Worm (Caenorhabditis elegans) whole organism, mixed stage, embryonic: ENCODE measurements around the gene lgc-20.

Experiments used
- M03D4.4 ChIP-seq: sonication (generic microtip); optimal IDR thresholded peaks from 2 replicates; lab custom pipeline; 2017; ENCODE audit warnings: mild to moderate bottlenecking, missing genetic modification characterization, missing compliant biosample characterization
- bed-3 ChIP-seq: fragments of 200-800 bp; sonication (Bioruptor generic); optimal IDR thresholded peaks from 3 replicates; lab custom pipeline; 2018; ENCODE audit warnings: mild to moderate bottlenecking, missing genetic modification characterization, moderate library complexity, missing compliant biosample characterization
- ceh-39 ChIP-seq: fragments of 150-350 bp; optimal IDR thresholded peaks from 2 replicates; lab custom pipeline; 2014; ENCODE audit warnings: missing biosample characterization, missing genetic modification characterization
- ceh-43 ChIP-seq: fragments of 200-800 bp; sonication (Bioruptor generic); optimal IDR thresholded peaks from 2 replicates; lab custom pipeline; 2018; ENCODE audit warnings: mild to moderate bottlenecking, missing genetic modification characterization, moderate library complexity, missing compliant biosample characterization
- ces-1 ChIP-seq: fragments of 150-350 bp; optimal IDR thresholded peaks from 2 replicates; lab custom pipeline; 2014; ENCODE audit warnings: missing biosample characterization, missing genetic modification reagents, missing genetic modification characterization
- drap-1 ChIP-seq: fragments of 200-800 bp; sonication (Bioruptor generic); optimal IDR thresholded peaks from 3 replicates; lab custom pipeline; 2018; ENCODE audit warnings: mild to moderate bottlenecking, missing genetic modification characterization, missing compliant biosample characterization
- elt-3 ChIP-seq: fragments of 150-350 bp; optimal IDR thresholded peaks from 2 replicates; lab custom pipeline; 2014; ENCODE audit warnings: missing biosample characterization, missing genetic modification characterization
- flh-1 ChIP-seq: fragments of 200-800 bp; sonication (Bioruptor generic); optimal IDR thresholded peaks from 2 replicates; lab custom pipeline; 2018; ENCODE audit warnings: mild to moderate bottlenecking, missing genetic modification characterization, moderate library complexity, missing compliant biosample characterization
- lin-13 ChIP-seq: fragments of 150-350 bp; optimal IDR thresholded peaks from 2 replicates; lab custom pipeline; 2014; ENCODE audit warnings: missing biosample characterization, missing genetic modification characterization
- lin-32 ChIP-seq: fragments of 200-800 bp; sonication (Bioruptor generic); optimal IDR thresholded peaks from 2 replicates; lab custom pipeline; 2018; ENCODE audit warnings: mild to moderate bottlenecking, missing genetic modification characterization, missing compliant biosample characterization
- lsy-2 ChIP-seq: fragments of 150-350 bp; optimal IDR thresholded peaks from 2 replicates; lab custom pipeline; 2014; ENCODE audit warnings: missing biosample characterization, missing genetic modification characterization
- mab-5 ChIP-seq: fragments of 150-350 bp; optimal IDR thresholded peaks from 2 replicates; lab custom pipeline; 2014; ENCODE audit warnings: missing biosample characterization, missing genetic modification characterization
- mls-2 ChIP-seq: sonication (generic microtip); optimal IDR thresholded peaks from 2 replicates; lab custom pipeline; 2016; ENCODE audit warnings: mild to moderate bottlenecking, missing genetic modification characterization, moderate library complexity, missing compliant biosample characterization
- nhr-2 ChIP-seq: fragments of 150-350 bp; optimal IDR thresholded peaks from 2 replicates; lab custom pipeline; 2014; ENCODE audit warnings: missing biosample characterization, missing genetic modification characterization
- nhr-28 ChIP-seq: fragments of 150-350 bp; optimal IDR thresholded peaks from 2 replicates; lab custom pipeline; 2014; ENCODE audit warnings: missing biosample characterization, missing genetic modification characterization
- nhr-76 ChIP-seq: sonication (generic microtip); optimal IDR thresholded peaks from 2 replicates; lab custom pipeline; 2017; ENCODE audit warnings: missing biosample characterization, missing genetic modification characterization
- pha-4 ChIP-seq: fragments of 150-350 bp; optimal IDR thresholded peaks from 2 replicates; lab custom pipeline; 2018; ENCODE audit warnings: missing biosample characterization, missing genetic modification reagents, missing genetic modification characterization
- sem-2 ChIP-seq: fragments of 200-800 bp; sonication (Bioruptor generic); optimal IDR thresholded peaks from 2 replicates; lab custom pipeline; 2018; ENCODE audit warnings: mild to moderate bottlenecking, missing genetic modification characterization, missing compliant biosample characterization
- snpc-4 ChIP-seq: fragments of 150-350 bp; optimal IDR thresholded peaks from 2 replicates; lab custom pipeline; 2014; ENCODE audit warnings: missing biosample characterization, missing genetic modification characterization
- tbx-8 ChIP-seq: fragments of 200-800 bp; sonication (Bioruptor generic); optimal IDR thresholded peaks from 2 replicates; lab custom pipeline; 2018; ENCODE audit warnings: mild to moderate bottlenecking, missing genetic modification characterization, moderate library complexity, missing compliant biosample characterization
- unc-120 ChIP-seq: sonication (generic microtip); optimal IDR thresholded peaks from 2 replicates; lab custom pipeline; 2017; ENCODE audit warnings: missing genetic modification characterization, missing compliant biosample characterization; ENCODE audit not compliant: poor library complexity, severe bottlenecking
- unc-39 ChIP-seq: fragments of 150-350 bp; optimal IDR thresholded peaks from 2 replicates; lab custom pipeline; 2014; ENCODE audit warnings: missing biosample characterization, missing genetic modification characterization
- unc-62 ChIP-seq: fragments of 150-350 bp; optimal IDR thresholded peaks from 2 replicates; lab custom pipeline; 2014; ENCODE audit warnings: missing biosample characterization, missing genetic modification reagents, missing genetic modification characterization
- zip-8 ChIP-seq: fragments of 150-350 bp; optimal IDR thresholded peaks from 2 replicates; lab custom pipeline; 2014; ENCODE audit warnings: missing biosample characterization, missing genetic modification characterization
- ztf-11 ChIP-seq: fragments of 150-350 bp; optimal IDR thresholded peaks from 2 replicates; lab custom pipeline; 2014; ENCODE audit warnings: missing biosample characterization, missing genetic modification characterization

The lgc-20 gene

DNA sequence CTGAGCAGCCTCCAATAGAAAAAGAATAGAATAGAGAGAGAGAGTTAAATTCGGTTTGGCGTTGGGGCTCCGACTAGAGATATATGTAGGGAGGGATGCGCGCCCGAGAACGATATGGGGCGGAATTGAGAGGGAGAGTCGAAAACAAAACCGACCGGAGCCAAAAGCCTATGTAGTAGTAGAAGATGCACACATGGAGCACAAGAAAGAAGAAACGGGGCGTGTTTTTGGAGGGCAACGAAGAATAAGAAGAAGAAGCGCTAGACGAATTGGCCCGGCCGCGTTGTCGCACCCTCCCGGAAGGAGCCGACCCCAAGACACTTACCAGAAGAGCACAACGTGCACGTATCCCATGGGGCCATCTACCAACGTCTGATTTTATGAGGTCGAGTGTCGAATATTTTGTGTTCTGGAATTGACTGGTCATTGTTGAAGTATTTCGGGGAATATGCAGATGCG is 14.4 kb downstream of the lgc-20 start, which contains the start of gene tag-180:
tag-180 (minus strand) TSS at position 409 of the 459 bp plus-strand sequence.
- TF ChIP-seq ces-1 (GFP tag; lab: Kevin White, UChicago) (peak; percentile 38), bed-3 (GFP tag; lab: Kevin White, UChicago) (no peak)

DNA sequence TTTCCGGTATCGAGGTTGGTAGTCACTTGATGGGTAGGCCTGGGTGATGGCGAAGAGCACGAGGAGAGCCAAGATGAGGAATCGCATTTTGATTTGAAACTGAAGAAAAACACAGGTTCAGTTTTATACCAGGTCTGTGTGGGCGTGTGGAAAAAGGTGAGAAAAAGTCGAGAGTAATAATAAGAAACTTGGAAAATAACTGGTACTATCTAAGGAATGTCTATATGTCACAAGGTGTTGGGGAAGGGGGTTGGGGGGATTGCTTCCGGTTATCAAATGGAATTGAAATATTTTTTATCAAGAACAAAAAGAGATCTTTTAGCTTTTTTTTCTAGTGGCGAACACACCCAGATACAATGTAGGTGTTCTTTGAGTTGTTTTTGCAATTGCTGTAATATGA is 23.8 kb downstream of the lgc-20 start, which contains the start of gene nlp-51:
nlp-51 (minus strand) TSS at position 101 of the 400 bp plus-strand sequence.
- TF ChIP-seq flh-1 (GFP tag; lab: Kevin White, UChicago) = no peak
- TF ChIP-seq, all 35 proteins: peak for 0

DNA sequence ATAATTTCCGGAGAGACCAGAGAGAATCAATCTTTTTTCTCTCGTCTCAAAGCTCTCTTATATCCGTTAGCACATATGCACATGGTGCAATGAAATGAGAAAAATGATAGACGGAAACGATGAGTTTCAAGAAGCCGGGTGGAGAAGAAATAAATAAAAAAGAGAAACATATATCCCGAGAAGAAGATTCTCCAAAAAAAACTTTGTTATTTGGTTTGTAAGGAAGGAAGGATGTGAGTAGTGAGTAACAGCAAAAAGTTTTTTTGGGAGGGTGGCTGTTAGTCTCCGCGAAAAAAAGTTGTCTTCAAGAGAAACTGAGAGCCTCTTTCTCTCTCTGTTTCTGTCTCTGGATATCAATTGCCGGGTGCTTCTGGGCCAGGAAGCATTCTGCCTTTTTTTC is 26.7 kb downstream of the lgc-20 start:
- no peak for TF ChIP-seq nhr-2 (tag; lab: Kevin White, UChicago)
- no peak for TF ChIP-seq ztf-11 (tag; lab: Kevin White, UChicago)
- no peak for TF ChIP-seq flh-1 (GFP tag; lab: Kevin White, UChicago)
- peak; percentile 26 for TF ChIP-seq ces-1 (GFP tag; lab: Kevin White, UChicago)

DNA sequence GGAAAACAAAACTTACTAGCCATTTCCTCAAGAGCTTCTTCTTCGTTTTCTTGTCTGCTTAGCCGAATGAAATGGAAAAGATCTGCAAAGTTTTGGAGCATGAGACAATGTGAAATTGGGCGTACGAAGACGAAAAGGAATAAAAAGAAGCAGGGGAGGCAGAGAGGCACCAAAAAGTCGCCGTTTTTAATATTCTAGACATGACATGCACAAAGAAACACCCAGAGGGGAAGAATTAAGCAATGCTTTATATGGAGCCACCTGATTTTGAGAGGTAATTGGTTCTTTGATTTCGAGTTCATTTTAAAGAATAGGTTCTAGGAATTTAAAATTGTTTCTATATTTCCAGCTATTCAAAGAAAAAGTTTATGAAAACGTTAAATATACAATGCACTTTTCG is 29.2 kb downstream of the lgc-20 start, which contains the start of gene T24F1.4:
T24F1.4 (minus strand) TSS at position 101 of the 400 bp plus-strand sequence.
- TF ChIP-seq ceh-39 (tag; lab: Kevin White, UChicago) = no peak
- TF ChIP-seq ceh-43 (GFP tag; lab: Kevin White, UChicago) = no peak
- no peak for TF ChIP-seq nhr-76
- no peak for TF ChIP-seq mls-2 (tag; lab: Kevin White, UChicago)
- TF ChIP-seq unc-62 (GFP tag; lab: Kevin White, UChicago) = no peak
- no peak for TF ChIP-seq sem-2 (GFP tag; lab: Kevin White, UChicago)
- no peak for TF ChIP-seq flh-1 (GFP tag; lab: Kevin White, UChicago)
- no peak for TF ChIP-seq tbx-8 (GFP tag; lab: Kevin White, UChicago)
- no peak for TF ChIP-seq mab-5 (tag; lab: Kevin White, UChicago)
- no peak for TF ChIP-seq pha-4 (tag; lab: Kevin White, UChicago)
- TF ChIP-seq M03D4.4 (tag; lab: Kevin White, UChicago) = no peak

DNA sequence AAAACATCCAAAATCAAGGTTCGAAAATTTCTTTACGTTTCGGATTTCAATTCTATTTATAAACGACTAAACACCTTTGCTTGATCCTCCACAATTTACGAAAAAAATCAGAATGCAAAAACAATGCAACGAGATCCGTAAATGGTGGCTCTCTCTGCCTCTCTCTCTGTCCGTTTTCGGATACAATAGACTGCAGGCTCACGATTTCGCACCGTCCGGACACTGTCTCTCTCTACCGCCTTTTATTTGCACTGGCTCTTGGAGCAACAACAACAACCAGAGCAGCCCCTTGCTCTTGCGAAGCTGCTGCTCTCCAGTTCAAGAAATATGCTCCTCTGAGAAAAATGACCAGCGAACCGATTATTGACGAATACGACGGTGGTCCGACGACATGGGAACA is 31.2 kb downstream of the lgc-20 start, which contains the start of gene T24F1.7:
T24F1.7 (plus strand) TSS at position 301 of the 400 bp plus-strand sequence.
- TF ChIP-seq lsy-2 = no peak
- TF ChIP-seq lin-13 = no peak
- TF ChIP-seq drap-1 = no peak
- no peak for TF ChIP-seq snpc-4 (tag; lab: Kevin White, UChicago)
- no peak for TF ChIP-seq unc-120 (tag; lab: Kevin White, UChicago)
- TF ChIP-seq lin-32 = no peak
- no peak for TF ChIP-seq nhr-28 (tag; lab: Kevin White, UChicago)
- no peak for TF ChIP-seq elt-3 (tag; lab: Kevin White, UChicago)
- no peak for TF ChIP-seq unc-62 (GFP tag; lab: Kevin White, UChicago)
- TF ChIP-seq tbx-8 (GFP tag; lab: Kevin White, UChicago) = no peak
- no peak for TF ChIP-seq unc-39 (tag; lab: Kevin White, UChicago)
- TF ChIP-seq ceh-43 (GFP tag; lab: Kevin White, UChicago) = no peak
- TF ChIP-seq nhr-76 = no peak

DNA sequence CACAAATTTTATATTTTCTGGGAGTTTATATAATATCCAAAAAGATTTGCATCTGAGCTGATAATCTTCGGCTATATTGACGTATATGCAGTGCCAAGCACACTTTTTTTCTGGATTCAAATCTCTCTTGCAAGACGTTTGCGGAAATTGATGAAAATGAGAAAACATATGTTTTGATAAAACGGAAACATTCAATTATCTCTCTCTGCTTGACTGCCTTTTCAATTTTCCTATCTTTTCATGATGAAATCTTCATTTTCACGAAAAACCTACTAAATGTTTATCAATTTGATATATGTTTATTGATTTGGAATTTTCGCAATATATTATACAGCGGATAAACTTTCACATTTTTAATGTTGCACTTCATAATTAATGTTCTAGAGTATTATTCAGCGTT is 35.5 kb downstream of the lgc-20 start:
- TF ChIP-seq unc-120 (tag; lab: Kevin White, UChicago) (peak; percentile 23), tbx-8 (GFP tag; lab: Kevin White, UChicago) (no peak), unc-62 (GFP tag; lab: Kevin White, UChicago) (peak; percentile 5), pha-4 (tag; lab: Kevin White, UChicago) (no peak)
- TF ChIP-seq, all 35 proteins: peak for 2

DNA sequence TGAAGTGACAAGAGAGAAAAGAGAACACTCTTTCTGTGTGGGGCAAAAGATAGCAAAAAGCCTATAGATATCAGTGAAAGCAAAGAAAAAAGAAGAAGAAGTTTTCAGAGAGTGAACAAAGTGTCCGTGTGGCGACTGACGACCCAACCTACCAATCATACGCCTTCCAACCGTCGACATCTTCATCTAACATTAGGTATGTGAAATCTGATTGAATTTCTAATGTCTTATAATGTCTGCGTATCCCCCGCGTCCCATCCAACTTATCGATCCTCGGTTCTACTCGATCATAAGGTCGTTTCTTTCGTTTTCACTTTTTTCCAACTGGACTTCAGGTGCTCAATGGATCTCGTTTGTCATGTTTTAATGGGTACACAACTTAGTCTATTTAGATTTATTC is 36.1 kb downstream of the lgc-20 start:
- TF ChIP-seq bed-3 (GFP tag; lab: Kevin White, UChicago) = no peak
- no peak for TF ChIP-seq pha-4 (tag; lab: Kevin White, UChicago)
- no peak for TF ChIP-seq lin-13
- TF ChIP-seq zip-8 = no peak
- TF ChIP-seq elt-3 (tag; lab: Kevin White, UChicago) = no peak
- no peak for TF ChIP-seq flh-1 (GFP tag; lab: Kevin White, UChicago)
- no peak for TF ChIP-seq mab-5 (tag; lab: Kevin White, UChicago)
- no peak for TF ChIP-seq ztf-11 (tag; lab: Kevin White, UChicago)
